Worm (Caenorhabditis elegans) whole organism, dauer: ENCODE measurements around the gene lido-14.

Source experiments
- unc-62 ChIP-seq: sonication (generic microtip); optimal IDR thresholded peaks from 2 replicates; lab custom pipeline; 2017; ENCODE audit warnings: missing biosample characterization, missing genetic modification reagents, missing genetic modification characterization

Gene lido-14

ce11 chrII:3358834-3359233, at the start of gene lido-14, which contains the start of gene bath-27:
Gene lido-14, plus strand, starts transcription at chrII:3359134.
Gene bath-27, plus strand, starts transcription at chrII:3359139.
- TF ChIP-seq unc-62 (GFP tag; lab: Kevin White, UChicago) = no peak

ce11 chrII:3310957-3311657, 47.8 kb upstream of the lido-14 start:
- TF ChIP-seq unc-62 (GFP tag; lab: Kevin White, UChicago) = no peak

ce11 chrII:3313442-3313841, 45.5 kb upstream of the lido-14 start, which contains the start of gene F39E9.6:
Gene F39E9.6, minus strand, starts transcription at chrII:3313542.
- TF ChIP-seq unc-62 (GFP tag; lab: Kevin White, UChicago) = no peak

ce11 chrII:3318839-3319238, 40.1 kb upstream of the lido-14 start:
- no peak for TF ChIP-seq unc-62 (GFP tag; lab: Kevin White, UChicago)

- TF ChIP-seq unc-62 (GFP tag; lab: Kevin White, UChicago) = no peak
Observed at ce11 chrII:3322257-3322656, 36.7 kb upstream of the lido-14 start, which contains the start of gene Y46D2A.1. Gene Y46D2A.1, plus strand, starts transcription at chrII:3322557.

- no peak for TF ChIP-seq unc-62 (GFP tag; lab: Kevin White, UChicago)
Observed at ce11 chrII:3323179-3323578, 35.8 kb upstream of the lido-14 start, which contains the start of gene Y46D2A.2. Gene Y46D2A.2, minus strand, starts transcription at chrII:3323279.

- no peak for TF ChIP-seq unc-62 (GFP tag; lab: Kevin White, UChicago)
Observed at ce11 chrII:3327104-3327503, 31.8 kb upstream of the lido-14 start, which contains the start of gene Y46D2A.3. Gene Y46D2A.3, minus strand, starts transcription at chrII:3327204.

- TF ChIP-seq unc-62 (GFP tag; lab: Kevin White, UChicago) = no peak
Observed at ce11 chrII:3332039-3332438, 26.9 kb upstream of the lido-14 start, which contains the start of gene irld-27. Gene irld-27, plus strand, starts transcription at chrII:3332339.

ce11 chrII:3337039-3337438, 21.9 kb upstream of the lido-14 start, which contains the start of gene F14D2.19:
Gene F14D2.19, minus strand, starts transcription at chrII:3337139.
- no peak for TF ChIP-seq unc-62 (GFP tag; lab: Kevin White, UChicago)

- no peak for TF ChIP-seq unc-62 (GFP tag; lab: Kevin White, UChicago)
Observed at ce11 chrII:3338556-3338955, 20.4 kb upstream of the lido-14 start, which contains the start of gene F14D2.7. Gene F14D2.7, minus strand, starts transcription at chrII:3338656.

- no peak for TF ChIP-seq unc-62 (GFP tag; lab: Kevin White, UChicago)
Observed at ce11 chrII:3340251-3340650, 18.7 kb upstream of the lido-14 start, which contains the start of gene F14D2.5. Gene F14D2.5, plus strand, starts transcription at chrII:3340551.

- no peak for TF ChIP-seq unc-62 (GFP tag; lab: Kevin White, UChicago)
Observed at ce11 chrII:3340818-3341217, 18.1 kb upstream of the lido-14 start.

- TF ChIP-seq unc-62 (GFP tag; lab: Kevin White, UChicago) = no peak
Observed at ce11 chrII:3341989-3342388, 16.9 kb upstream of the lido-14 start, which contains the start of gene F14D2.11. Gene F14D2.11, minus strand, starts transcription at chrII:3342089.

ce11 chrII:3343714-3344113, 15.2 kb upstream of the lido-14 start, which contains the start of gene F14D2.15:
Gene F14D2.15, minus strand, starts transcription at chrII:3343814.
- no peak for TF ChIP-seq unc-62 (GFP tag; lab: Kevin White, UChicago)

ce11 chrII:3344917-3345316, 14.0 kb upstream of the lido-14 start, which contains the start of gene bath-28:
Gene bath-28, minus strand, starts transcription at chrII:3344967.
- TF ChIP-seq unc-62 (GFP tag; lab: Kevin White, UChicago) = no peak

- no peak for TF ChIP-seq unc-62 (GFP tag; lab: Kevin White, UChicago)
Observed at ce11 chrII:3346328-3346780, 12.6 kb upstream of the lido-14 start, which contains the start of gene bath-30. Gene bath-30, minus strand, starts transcription at chrII:3346378.
